Fruit fly (Drosophila melanogaster): Measurements from ENCODE around the gene CG13999.

CG13999 gene

DNA sequence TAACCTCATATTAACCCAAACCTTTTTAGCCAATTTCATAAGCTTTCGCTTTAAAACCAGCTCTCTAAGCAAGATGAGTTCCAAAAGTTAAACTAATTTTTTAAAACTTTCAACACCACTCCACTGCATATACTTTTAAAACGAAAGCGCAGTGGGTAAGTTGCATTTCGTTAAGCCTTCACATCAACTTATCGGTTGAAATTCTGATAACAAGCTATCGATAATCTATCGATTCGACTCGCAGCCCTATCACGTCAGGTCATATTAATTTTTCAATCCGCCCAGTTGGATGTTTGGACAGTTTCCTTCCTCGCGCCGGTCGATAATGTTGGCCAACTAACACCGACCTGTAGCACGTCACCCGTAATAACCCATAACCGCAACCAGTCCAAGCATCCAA, 29.8 kb upstream of the CG13999 start, which contains the start of gene ifc (continued):
- peak; percentile 68 to 72 for TF ChIP-seq Pdp1 (GFP tag; optimal IDR thresholded peaks at IDR 0.05)
- peak; percentile 50 for TF ChIP-seq CG18262 (tag; optimal IDR thresholded peaks at IDR 0.05)
- TF ChIP-seq CG2889 (GFP tag; IDR thresholded peaks at IDR 0.05): no peak
- TF ChIP-seq CG7928 (GFP tag; optimal IDR thresholded peaks at IDR 0.05): peak; percentile 98
- no peak for TF ChIP-seq CG7372 (GFP tag; IDR thresholded peaks at IDR 0.05)
- TF ChIP-seq CG2202 (tag; optimal IDR thresholded peaks at IDR 0.05): no peak
- TF ChIP-seq sna (GFP tag; IDR thresholded peaks at IDR 0.05; ENCODE audit: partially characterized antibody): no peak
- TF ChIP-seq Hsf (GFP tag; optimal IDR thresholded peaks at IDR 0.05): peak; percentile 55
- peak; percentile 52 for TF ChIP-seq CG18599 (GFP tag; optimal IDR thresholded peaks at IDR 0.05)
- TF ChIP-seq Hr51 (GFP tag; optimal IDR thresholded peaks at IDR 0.05): peak in 1 of 2 experiments; percentile 21
- TF ChIP-seq kay (GFP tag; optimal IDR thresholded peaks at IDR 0.05): peak; percentile 52
- TF ChIP-seq H15 (GFP tag; IDR thresholded peaks at IDR 0.05): no peak
- TF ChIP-seq mam (GFP tag; optimal IDR thresholded peaks at IDR 0.05): peak; percentile 77
- no peak for TF ChIP-seq CG31224 (GFP tag; IDR thresholded peaks at IDR 0.05)
- peak; percentile 59 for TF ChIP-seq CG1602 (GFP tag; optimal IDR thresholded peaks at IDR 0.05)
- peak; percentile 35 for TF ChIP-seq tin (GFP tag; optimal IDR thresholded peaks at IDR 0.05)
- TF ChIP-seq Xrp1 (GFP tag; IDR thresholded peaks at IDR 0.05): no peak
- no peak for TF ChIP-seq stc (GFP tag; IDR thresholded peaks at IDR 0.05)
- TF ChIP-seq Chrac-16 (GFP tag; optimal IDR thresholded peaks at IDR 0.05): peak; percentile 57
- peak; percentile 23 for TF ChIP-seq Oli (tag; optimal IDR thresholded peaks at IDR 0.05)
- no peak for TF ChIP-seq Doc2 (GFP tag; IDR thresholded peaks at IDR 0.05)
- peak in 1 of 2 experiments; percentile 80 for TF ChIP-seq Dfd (GFP tag; optimal IDR thresholded peaks at IDR 0.05)
- no peak for TF ChIP-seq CG7556 (GFP tag; optimal IDR thresholded peaks at IDR 0.05)
- peak; percentile 69 for TF ChIP-seq CG2116 (GFP tag; optimal IDR thresholded peaks at IDR 0.05)
- no peak for TF ChIP-seq psq (GFP tag; optimal IDR thresholded peaks at IDR 0.05)
- TF ChIP-seq Vsx1 (GFP tag; optimal IDR thresholded peaks at IDR 0.05): no peak
- TF ChIP-seq bbx (GFP tag; IDR thresholded peaks at IDR 0.05; ENCODE audit: partially characterized antibody): no peak
- TF ChIP-seq dm (GFP tag; optimal IDR thresholded peaks at IDR 0.05): peak; percentile 70
- no peak for TF ChIP-seq CG32772 (GFP tag; IDR thresholded peaks at IDR 0.05)
- TF ChIP-seq phol (tag; optimal IDR thresholded peaks at IDR 0.05): peak; percentile 77
- TF ChIP-seq CG12744 (GFP tag; optimal IDR thresholded peaks at IDR 0.05): peak; percentile 39
- TF ChIP-seq BEAF-32 (GFP tag; optimal IDR thresholded peaks at IDR 0.05): peak; percentile 83
- no peak for TF ChIP-seq D (optimal IDR thresholded peaks at IDR 0.05)
- no peak for TF ChIP-seq D (GFP tag; optimal IDR thresholded peaks at IDR 0.05)
- TF ChIP-seq Ptx1 (GFP tag; IDR thresholded peaks at IDR 0.05): no peak
- TF ChIP-seq Adf1 (GFP tag; IDR thresholded peaks at IDR 0.05): no peak
- TF ChIP-seq Meics (GFP tag; optimal IDR thresholded peaks at IDR 0.05): peak; percentile 61
- no peak for TF ChIP-seq ATbp (GFP tag; optimal IDR thresholded peaks at IDR 0.05)
- no peak for TF ChIP-seq CG32767 (GFP tag; IDR thresholded peaks at IDR 0.05)
- peak; percentile 54 for TF ChIP-seq CG7786 (GFP tag; optimal IDR thresholded peaks at IDR 0.05)
- peak; percentile 92 for TF ChIP-seq stwl (tag; optimal IDR thresholded peaks at IDR 0.05)
- peak; percentile 45 for TF ChIP-seq Atf-2 (GFP tag; optimal IDR thresholded peaks at IDR 0.05)
- TF ChIP-seq Lpt (GFP tag; optimal IDR thresholded peaks at IDR 0.05): no peak
- TF ChIP-seq Dek (tag; optimal IDR thresholded peaks at IDR 0.05): peak; percentile 63
- TF ChIP-seq MBD-R2 (GFP tag; IDR thresholded peaks at IDR 0.05): no peak
- peak; percentile 17 for TF ChIP-seq CG3995 (GFP tag; optimal IDR thresholded peaks at IDR 0.05)
- TF ChIP-seq CG31441 (GFP tag; IDR thresholded peaks at IDR 0.05): no peak
- TF ChIP-seq Sox100B (GFP tag; optimal IDR thresholded peaks at IDR 0.05): no peak
- TF ChIP-seq CG1529 (GFP tag; optimal IDR thresholded peaks at IDR 0.05): no peak
- TF ChIP-seq Ssrp (tag; optimal IDR thresholded peaks at IDR 0.05): peak; percentile 61
- peak; percentile 67 for TF ChIP-seq Xbp1 (GFP tag; optimal IDR thresholded peaks at IDR 0.05)
- no peak for TF ChIP-seq E2f1 (GFP tag; IDR thresholded peaks at IDR 0.05)
